Fruit fly (Drosophila melanogaster): Measurements from ENCODE around the gene CG5854.

Gene CG5854

DNA sequence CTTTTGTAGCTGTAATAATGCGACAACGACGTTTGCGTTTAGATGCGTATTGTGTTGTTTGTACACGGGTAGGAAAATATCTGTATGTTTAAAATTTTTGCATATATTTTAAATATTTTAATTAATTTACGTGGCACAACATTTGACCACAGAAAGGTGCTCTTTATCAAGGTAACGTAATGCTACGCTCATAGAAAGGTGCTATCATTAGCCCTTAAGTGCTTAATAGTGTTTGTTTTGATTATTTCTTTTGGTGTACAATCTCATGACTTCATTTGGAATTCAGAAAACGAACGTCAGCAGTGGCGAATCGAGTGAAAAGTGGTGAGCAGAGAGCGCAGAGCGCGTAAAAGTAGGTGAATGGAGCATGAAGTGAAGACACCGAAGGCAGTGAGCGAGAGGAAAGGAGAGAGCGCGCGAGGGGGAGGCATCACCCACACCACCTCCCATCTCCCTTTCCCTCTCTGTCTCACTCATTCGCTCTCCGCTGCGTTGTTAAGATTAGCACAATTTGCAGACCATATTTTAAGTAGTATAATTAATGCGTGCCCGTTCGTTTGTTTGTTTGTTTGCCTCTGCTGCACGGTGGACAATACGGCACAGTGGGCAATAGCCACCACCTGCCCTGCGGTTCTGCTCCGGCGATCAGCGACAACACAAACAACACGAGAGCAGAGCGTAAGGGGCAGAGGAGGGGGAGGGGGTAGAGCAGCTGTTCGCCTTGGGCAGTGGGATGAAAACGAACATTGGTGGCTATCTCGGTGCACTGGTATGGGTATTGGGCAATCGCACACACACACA lies 11.8 kb upstream of the CG5854 start (continued):
- peak; percentile 41 for TF ChIP-seq Scr (GFP tag; IDR thresholded peaks at IDR 0.05; ENCODE audit: partially characterized antibody)

DNA sequence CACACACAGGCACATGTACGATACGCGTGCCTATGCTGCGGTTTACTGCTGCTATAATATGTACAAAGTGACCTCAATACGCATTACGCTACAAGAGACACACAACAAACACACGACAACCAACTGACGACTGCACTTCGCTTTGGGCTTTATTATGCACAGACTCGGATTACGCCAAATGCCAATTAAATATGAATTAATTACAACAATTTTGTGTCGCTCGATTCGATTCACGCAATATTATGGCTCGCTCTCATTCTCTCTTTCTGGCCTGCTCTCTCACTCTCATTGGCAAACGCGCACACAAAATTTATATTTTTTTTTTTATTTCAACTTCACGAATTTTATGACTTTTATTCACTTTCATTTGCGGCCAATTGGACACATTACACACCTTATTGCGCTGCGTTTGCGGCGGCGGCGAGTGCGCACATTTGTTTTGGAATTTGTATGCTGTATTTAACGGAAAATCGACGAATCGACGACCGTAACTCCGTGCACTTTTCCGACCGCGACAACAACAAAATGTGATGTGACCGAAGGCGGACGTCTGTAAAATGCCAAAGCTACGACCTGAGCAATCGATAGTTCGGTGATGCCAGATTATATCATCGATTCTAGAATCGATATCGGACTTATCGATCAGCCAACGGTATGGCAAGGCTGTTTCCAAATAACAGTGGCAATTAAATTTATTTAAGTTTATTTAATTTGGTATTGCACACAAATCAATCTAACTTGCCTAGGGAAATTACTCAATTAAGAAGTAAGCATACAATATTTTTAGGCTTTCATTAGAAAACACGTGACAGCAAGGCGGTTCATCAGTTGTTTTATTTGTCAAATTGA lies 11.0 kb upstream of the CG5854 start, which contains the start of the genes sba and CG31141:
Gene sba (minus strand): TSS at position 472 of the 849 bp plus-strand sequence.
Gene CG31141 (plus strand): TSS at position 799 of the 849 bp plus-strand sequence.
- TF ChIP-seq da (GFP tag; optimal IDR thresholded peaks at IDR 0.05): no peak
- peak; percentile 48 for TF ChIP-seq Fer1 (GFP tag; optimal IDR thresholded peaks at IDR 0.05)
- TF ChIP-seq CG15479 (GFP tag; optimal IDR thresholded peaks at IDR 0.05): peak; percentile 75
- TF ChIP-seq Usf (GFP tag; optimal IDR thresholded peaks at IDR 0.05): no peak
- peak; percentile 56 for TF ChIP-seq CG15601 (tag; optimal IDR thresholded peaks at IDR 0.05)
- peak; percentile 28 for TF ChIP-seq CG6765 (GFP tag; optimal IDR thresholded peaks at IDR 0.05)
- peak; percentile 79 for TF ChIP-seq CG8478 (optimal IDR thresholded peaks at IDR 0.05)
- TF ChIP-seq YL-1 (GFP tag; optimal IDR thresholded peaks at IDR 0.05): peak; percentile 74
- no peak for TF ChIP-seq CkIIα-i1 (GFP tag; IDR thresholded peaks at IDR 0.05)
- no peak for TF ChIP-seq CG10366 (GFP tag; IDR thresholded peaks at IDR 0.05)
- peak; percentile 29 for TF ChIP-seq CG12391 (tag; optimal IDR thresholded peaks at IDR 0.05)
- peak; percentile 5 for TF ChIP-seq dm (GFP tag; optimal IDR thresholded peaks at IDR 0.05)
- TF ChIP-seq dysf (GFP tag; IDR thresholded peaks at IDR 0.05): no peak
- peak; percentile 76 for TF ChIP-seq E2f2 (GFP tag; IDR thresholded peaks at IDR 0.05)
- TF ChIP-seq bbx (GFP tag; IDR thresholded peaks at IDR 0.05; ENCODE audit: partially characterized antibody): peak; percentile 94
- no peak for TF ChIP-seq Bteb2 (GFP tag; optimal IDR thresholded peaks at IDR 0.05)
- peak; percentile 36; the same call in 1 of the 2 replicates for TF ChIP-seq CG1024 (GFP tag; IDR thresholded peaks at IDR 0.05)
- no peak for TF ChIP-seq pum (GFP tag; optimal IDR thresholded peaks at IDR 0.05)
- peak; percentile 13 for TF ChIP-seq CHES-1-like (GFP tag; optimal IDR thresholded peaks at IDR 0.05)
- TF ChIP-seq CG30403 (GFP tag; optimal IDR thresholded peaks at IDR 0.05): no peak
- TF ChIP-seq CG8765 (GFP tag; IDR thresholded peaks at IDR 0.05): no peak
- no peak for TF ChIP-seq CG7928 (GFP tag; optimal IDR thresholded peaks at IDR 0.05)
- TF ChIP-seq kah (GFP tag; optimal IDR thresholded peaks at IDR 0.05): peak; percentile 42
- no peak for TF ChIP-seq CG5180 (GFP tag; optimal IDR thresholded peaks at IDR 0.05)
- no peak for TF ChIP-seq CG1602 (GFP tag; optimal IDR thresholded peaks at IDR 0.05)
- TF ChIP-seq Awh (GFP tag; IDR thresholded peaks at IDR 0.05): no peak
- TF ChIP-seq CG18262 (tag; optimal IDR thresholded peaks at IDR 0.05): peak; percentile 6
- TF ChIP-seq CG31441 (GFP tag; IDR thresholded peaks at IDR 0.05): no peak
- peak; percentile 80 for TF ChIP-seq CG1603 (tag; optimal IDR thresholded peaks at IDR 0.05)
- peak; percentile 50 for TF ChIP-seq CG12299 (tag; optimal IDR thresholded peaks at IDR 0.05)
- no peak for TF ChIP-seq run (tag; optimal IDR thresholded peaks at IDR 0.05)
- TF ChIP-seq al (GFP tag; IDR thresholded peaks at IDR 0.05): no peak
- no peak for TF ChIP-seq CG10209 (GFP tag; optimal IDR thresholded peaks at IDR 0.05)
- TF ChIP-seq CG7839 (tag; optimal IDR thresholded peaks at IDR 0.05): peak; percentile 3
- no peak for TF ChIP-seq trh (GFP tag; optimal IDR thresholded peaks at IDR 0.05)
- TF ChIP-seq croc (GFP tag; conservative IDR thresholded peaks at IDR 0.05): no peak
- no peak for TF ChIP-seq CG34376 (GFP tag; optimal IDR thresholded peaks at IDR 0.05)
- no peak for TF ChIP-seq eyg (GFP tag; optimal IDR thresholded peaks at IDR 0.05)
- no peak for TF ChIP-seq CG9817 (tag; optimal IDR thresholded peaks at IDR 0.05)
- no peak for TF ChIP-seq Ets65A (GFP tag)
- peak; percentile 24 for TF ChIP-seq Dad (GFP tag; optimal IDR thresholded peaks at IDR 0.05)
- TF ChIP-seq row (GFP tag; IDR thresholded peaks at IDR 0.05): peak; percentile 43
- no peak for TF ChIP-seq ash1 (GFP tag; optimal IDR thresholded peaks at IDR 0.05)
- TF ChIP-seq BEAF-32 (GFP tag; optimal IDR thresholded peaks at IDR 0.05): peak; percentile 94
- no peak for TF ChIP-seq gce (GFP tag; IDR thresholded peaks at IDR 0.05)
